Worm (Caenorhabditis elegans) whole organism, L4/young adult: ENCODE results near the gene lir-2.

Source experiments
- W03F9.2 ChIP-seq: fragments of 150-350 bp; optimal IDR thresholded peaks from 2 replicates; lab custom pipeline; 2014; ENCODE audit warnings: missing biosample characterization, missing genetic modification characterization
- dao-5 ChIP-seq: sonication (generic microtip); optimal IDR thresholded peaks from 2 replicates; lab custom pipeline; 2016; ENCODE audit warnings: missing genotype, missing genetic modification characterization, moderate library complexity, missing compliant biosample characterization
- him-1 ChIP-seq: sonication (generic microtip); optimal IDR thresholded peaks from 2 replicates; lab custom pipeline; 2016; ENCODE audit warnings: missing genotype, missing genetic modification reagents, missing genetic modification characterization, missing compliant biosample characterization

Gene lir-2

ce11 chrII:7708540-7708939, 41.5 kb downstream of the lir-2 start, which contains the start of gene B0495.9:
Gene B0495.9, minus strand, starts transcription at chrII:7708710.
- peak; percentile 14 for TF ChIP-seq W03F9.2 (tag; lab: Kevin White, UChicago)
- no peak for TF ChIP-seq dao-5
- peak; percentile 78 for TF ChIP-seq him-1 (tag; lab: Kevin White, UChicago)

- TF ChIP-seq him-1 (tag; lab: Kevin White, UChicago), result no peak
- no peak for TF ChIP-seq dao-5
- TF ChIP-seq W03F9.2 (tag; lab: Kevin White, UChicago), result no peak
Observed at ce11 chrII:7709301-7709754, 42.3 kb downstream of the lir-2 start, which contains the start of gene sre-1. Gene sre-1, plus strand, starts transcription at chrII:7709704.

- TF ChIP-seq W03F9.2 (tag; lab: Kevin White, UChicago), result no peak
- TF ChIP-seq dao-5, result no peak
- TF ChIP-seq him-1 (tag; lab: Kevin White, UChicago), result no peak
Observed at ce11 chrII:7714614-7715186, 47.6 kb downstream of the lir-2 start.

DNA sequence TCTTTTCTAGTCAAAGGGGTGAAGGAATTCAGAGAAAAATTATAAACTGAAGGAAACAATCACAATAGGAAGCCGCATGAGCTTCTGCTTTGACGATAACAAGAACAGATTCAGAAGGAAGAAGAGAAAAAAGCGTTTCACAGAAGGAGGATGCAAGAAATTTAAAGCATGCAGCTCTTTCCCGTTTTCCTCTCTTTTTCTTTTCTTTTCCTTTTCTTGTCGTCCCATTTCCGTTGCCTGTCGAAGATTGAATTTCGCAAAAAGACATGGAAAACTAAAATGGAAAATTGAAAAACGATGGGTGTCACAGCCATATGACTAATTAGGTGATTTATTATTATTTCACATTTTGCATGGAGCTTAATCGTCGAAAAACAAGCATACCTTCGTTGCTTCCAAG, 49.0 kb downstream of the lir-2 start:
- TF ChIP-seq him-1 (tag; lab: Kevin White, UChicago) (no peak), dao-5 (no peak), W03F9.2 (tag; lab: Kevin White, UChicago) (no peak)

ce11 chrII:7718491-7718890, 51.4 kb downstream of the lir-2 start, which contains the start of gene cpna-5:
Gene cpna-5, minus strand, starts transcription at chrII:7718591.
- TF ChIP-seq W03F9.2 (tag; lab: Kevin White, UChicago) (no peak), dao-5 (no peak), him-1 (tag; lab: Kevin White, UChicago) (no peak)

DNA sequence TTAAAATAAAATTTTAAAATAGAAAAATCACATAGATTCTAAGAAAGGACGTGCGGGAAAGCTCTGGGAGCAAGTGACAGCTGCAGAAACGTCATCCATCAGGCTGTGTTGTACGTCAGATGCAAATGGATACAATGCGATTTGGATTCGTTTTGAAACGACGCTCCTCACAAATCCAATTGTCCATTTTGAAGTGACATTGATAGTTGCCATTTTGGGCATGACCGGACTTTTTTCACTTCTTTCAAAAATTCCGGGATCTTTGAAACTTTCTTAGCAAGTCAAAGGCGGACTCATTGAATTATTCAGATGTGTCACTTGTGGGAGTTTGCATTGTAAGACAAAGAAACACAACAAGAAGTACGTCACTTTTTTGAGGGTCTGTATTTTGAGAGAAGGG, 52.0 kb downstream of the lir-2 start:
- TF ChIP-seq dao-5 (no peak), him-1 (tag; lab: Kevin White, UChicago) (no peak), W03F9.2 (tag; lab: Kevin White, UChicago) (no peak)

- TF ChIP-seq dao-5 (no peak), W03F9.2 (tag; lab: Kevin White, UChicago) (no peak), him-1 (tag; lab: Kevin White, UChicago) (no peak)
Observed at ce11 chrII:7720479-7720878, 53.4 kb downstream of the lir-2 start.
